Fruit fly (Drosophila melanogaster) whole organism, embryonic: ENCODE data around the gene Atx-1.

Experiments used
- Awh ChIP-seq: fragments of 200-800 bp; sonication (Bioruptor generic); IDR thresholded peaks from 2 replicates; pipeline ENCODE4, ENCODE4 v1.3.6; 2022; ENCODE audit warnings: missing biosample characterization, missing genetic modification characterization
- Bdp1 ChIP-seq: fragments of 200-800 bp; sonication (Bioruptor generic); optimal IDR thresholded peaks from 3 replicates; lab custom pipeline; 2016; ENCODE audit warnings: missing biosample characterization, missing genetic modification characterization
- CG10267 ChIP-seq: fragments of 200-800 bp; sonication (Bioruptor generic); optimal IDR thresholded peaks from 2 replicates; lab custom pipeline; 2018; ENCODE audit warnings: missing biosample characterization, mild to moderate bottlenecking, missing genetic modification characterization, moderate library complexity
- CG14667 ChIP-seq: fragments of 200-800 bp; sonication (Bioruptor generic); IDR thresholded peaks from 2 replicates; pipeline ENCODE4 v1.3.6; 2022; ENCODE audit warnings: missing biosample characterization, missing genetic modification characterization
- CG14710 ChIP-seq: fragments of 200-800 bp; sonication (Bioruptor generic); optimal IDR thresholded peaks from 3 replicates; lab custom pipeline; 2019; ENCODE audit warnings: missing biosample characterization, mild to moderate bottlenecking, missing genetic modification characterization, moderate library complexity
- CG1603 ChIP-seq: fragments of 200-800 bp; sonication (Bioruptor generic); optimal IDR thresholded peaks from 2 replicates; lab custom pipeline; 2019; ENCODE audit warnings: missing biosample characterization, mild to moderate bottlenecking, missing genetic modification characterization, moderate library complexity
- CG17802 ChIP-seq: fragments of 200-800 bp; sonication (Bioruptor generic); optimal IDR thresholded peaks from 2 replicates; lab custom pipeline; 2018; ENCODE audit warnings: missing biosample characterization, mild to moderate bottlenecking, missing genetic modification characterization, moderate library complexity
- CG1832 ChIP-seq: fragments of 200-800 bp; sonication (Bioruptor generic); optimal IDR thresholded peaks from 2 replicates; lab custom pipeline; 2017; ENCODE audit warnings: missing biosample characterization, mild to moderate bottlenecking, missing genetic modification characterization, inconsistent platforms
- CG30020 ChIP-seq: fragments of 200-800 bp; optimal IDR thresholded peaks from 2 replicates; lab custom pipeline; 2019; ENCODE audit warnings: missing biosample characterization, mild to moderate bottlenecking, missing genetic modification characterization, moderate library complexity
- CG32767 ChIP-seq: fragments of 200-800 bp; sonication (Bioruptor generic); IDR thresholded peaks from 2 replicates; pipeline ENCODE4 v1.3.6; 2022; ENCODE audit warnings: missing biosample characterization, missing genetic modification characterization
- CG3847 ChIP-seq: fragments of 200-800 bp; sonication (Bioruptor generic); IDR thresholded peaks from 2 replicates; pipeline ENCODE4 v1.3.6; 2022; ENCODE audit warnings: missing biosample characterization, missing genetic modification characterization
- CG4854 ChIP-seq: fragments of 200-800 bp; sonication (Bioruptor generic); optimal IDR thresholded peaks from 2 replicates; lab custom pipeline; 2016; ENCODE audit warnings: missing biosample characterization, missing genetic modification characterization, inconsistent platforms
- CG6683 ChIP-seq: fragments of 200-800 bp; sonication (Bioruptor generic); optimal IDR thresholded peaks from 2 replicates; lab custom pipeline; 2017; ENCODE audit warnings: missing biosample characterization, mild to moderate bottlenecking, missing genetic modification characterization, missing genetic modification reagents
- CG6689 ChIP-seq: fragments of 200-800 bp; sonication (Bioruptor generic); IDR thresholded peaks from 2 replicates; pipeline ENCODE4 v1.3.6; 2022; ENCODE audit warnings: missing biosample characterization, missing genetic modification characterization
- CG8359 ChIP-seq: fragments of 200-800 bp; sonication (Bioruptor generic); optimal IDR thresholded peaks from 2 replicates; lab custom pipeline; 2017; ENCODE audit warnings: missing biosample characterization, mild to moderate bottlenecking, missing genetic modification characterization, borderline replicate concordance
- CG9727 ChIP-seq: fragments of 200-800 bp; sonication (Bioruptor generic); optimal IDR thresholded peaks from 3 replicates; lab custom pipeline; 2017; ENCODE audit warnings: missing biosample characterization, mild to moderate bottlenecking, missing genetic modification characterization
- CG9876 ChIP-seq: fragments of 200-800 bp; sonication (Bioruptor generic); optimal IDR thresholded peaks from 2 replicates; lab custom pipeline; 2016; ENCODE audit warnings: missing biosample characterization, missing genetic modification characterization
- D ChIP-seq, 2 experiments: fragments of 200-800 bp in 1 of 2; fragments of >200 bp in 1 of 2; sonication (Bioruptor generic) in 1 of 2; optimal IDR thresholded peaks; 2 replicates in 1 of 2; 3 replicates in 1 of 2; lab custom pipeline; 2017; ENCODE audit warnings: mild to moderate bottlenecking in 1 of 2, missing biosample characterization in 1 of 2, missing genetic modification characterization in 1 of 2, missing genetic modification reagents in 1 of 2
- Doc3 ChIP-seq: fragments of 200-800 bp; sonication (Bioruptor generic); IDR thresholded peaks from 3 replicates; pipeline ENCODE4 v1.3.6; 2022; ENCODE audit warnings: missing biosample characterization, missing genetic modification characterization; ENCODE audit not compliant: partially characterized antibody
- Drgx ChIP-seq: fragments of 200-800 bp; sonication (Bioruptor generic); IDR thresholded peaks from 2 replicates; pipeline ENCODE4 v1.3.6; 2022; ENCODE audit warnings: missing biosample characterization, missing genetic modification characterization
- HLH4C ChIP-seq: fragments of 200-800 bp; sonication (Bioruptor generic); IDR thresholded peaks from 3 replicates; pipeline ENCODE4 v1.3.6; 2022; ENCODE audit warnings: missing biosample characterization, missing genetic modification characterization; ENCODE audit not compliant: partially characterized antibody
- Hmx ChIP-seq: fragments of 200-800 bp; sonication (Bioruptor generic); optimal IDR thresholded peaks from 2 replicates; lab custom pipeline; 2016; ENCODE audit warnings: missing biosample characterization, missing genetic modification characterization
- Mad ChIP-seq: fragments of 200-800 bp; sonication (Bioruptor generic); optimal IDR thresholded peaks from 2 replicates; lab custom pipeline; 2016; ENCODE audit warnings: missing biosample characterization, missing genetic modification characterization
- Mes4 ChIP-seq: fragments of 200-800 bp; sonication (Bioruptor generic); optimal IDR thresholded peaks from 2 replicates; lab custom pipeline; 2016; ENCODE audit warnings: missing biosample characterization, missing genetic modification characterization
- PHDP ChIP-seq: fragments of 200-800 bp; sonication (Bioruptor generic); optimal IDR thresholded peaks from 3 replicates; lab custom pipeline; 2018; ENCODE audit warnings: missing biosample characterization, mild to moderate bottlenecking, missing genetic modification characterization, moderate library complexity
- Ravus ChIP-seq: fragments of 200-800 bp; sonication (Bioruptor generic); IDR thresholded peaks from 2 replicates; pipeline ENCODE4 v1.3.6; 2022; ENCODE audit warnings: missing biosample characterization, missing genetic modification characterization
- Sox100B ChIP-seq: fragments of 200-800 bp; sonication (Bioruptor generic); optimal IDR thresholded peaks from 3 replicates; lab custom pipeline; 2018; ENCODE audit warnings: missing biosample characterization, mild to moderate bottlenecking, missing genetic modification characterization
- Stat92E ChIP-seq, 3 experiments: fragments of >200 bp in 2 of 3; fragments of 200-800 bp in 1 of 3; sonication (Bioruptor generic) in 1 of 3; optimal IDR thresholded peaks; 2 replicates each; lab custom pipeline; 2017 to 2019; ENCODE audit warnings: missing biosample characterization in 3 of 3, missing genetic modification characterization in 3 of 3, mild to moderate bottlenecking in 1 of 3, moderate library complexity in 1 of 3
- Xrp1 ChIP-seq: fragments of 200-800 bp; sonication (Bioruptor generic); IDR thresholded peaks from 2 replicates; pipeline ENCODE4 v1.3.6; 2022; ENCODE audit warnings: missing biosample characterization, missing genetic modification characterization
- cg ChIP-seq: fragments of 200-800 bp; sonication (Bioruptor generic); optimal IDR thresholded peaks from 3 replicates; lab custom pipeline; 2019; ENCODE audit warnings: missing biosample characterization, mild to moderate bottlenecking, missing genetic modification characterization, moderate library complexity
- chinmo ChIP-seq: fragments of 200-800 bp; sonication (Bioruptor generic); IDR thresholded peaks from 4 replicates; pipeline ENCODE4 v1.3.6; 2022; ENCODE audit warnings: missing biosample characterization, missing genetic modification characterization; ENCODE audit not compliant: partially characterized antibody
- croc ChIP-seq: fragments of 200-800 bp; sonication (Bioruptor generic); conservative IDR thresholded peaks from 3 replicates; pipeline ENCODE4 v1.3.6; 2022; ENCODE audit warnings: missing biosample characterization, missing genetic modification characterization
- crol ChIP-seq: fragments of 200-800 bp; sonication (Bioruptor generic); IDR thresholded peaks from 2 replicates; pipeline ENCODE4 v1.3.6; 2022; ENCODE audit warnings: missing biosample characterization, missing genetic modification characterization
- crp ChIP-seq, 2 experiments: fragments of 200-800 bp; sonication (Bioruptor generic); optimal IDR thresholded peaks; 2 replicates in 1 of 2; 3 replicates in 1 of 2; lab custom pipeline; 2017; ENCODE audit warnings: missing biosample characterization in 2 of 2, missing genetic modification characterization in 2 of 2, mild to moderate bottlenecking in 1 of 2, moderate library complexity in 1 of 2
- eyg ChIP-seq: fragments of 200-800 bp; sonication (Bioruptor generic); optimal IDR thresholded peaks from 3 replicates; lab custom pipeline; 2016; ENCODE audit warnings: missing biosample characterization, missing genetic modification characterization
- fd96Cb ChIP-seq: fragments of 200-800 bp; sonication (Bioruptor generic); optimal IDR thresholded peaks from 2 replicates; lab custom pipeline; 2018; ENCODE audit warnings: missing biosample characterization, mild to moderate bottlenecking, missing genetic modification characterization, moderate library complexity
- ftz-f1 ChIP-seq: fragments of 200-800 bp; sonication (Bioruptor generic); optimal IDR thresholded peaks from 2 replicates; lab custom pipeline; 2016; ENCODE audit warnings: missing biosample characterization, missing genetic modification characterization
- gsb ChIP-seq: fragments of 200-800 bp; sonication (Bioruptor generic); IDR thresholded peaks from 2 replicates; pipeline ENCODE4 v1.3.6; 2022; ENCODE audit warnings: missing biosample characterization, missing genetic modification characterization
- gt ChIP-seq: fragments of 200-800 bp; sonication (Bioruptor generic); IDR thresholded peaks from 2 replicates; pipeline ENCODE4 v1.3.6; 2022; ENCODE audit warnings: missing biosample characterization, missing genetic modification characterization
- ind ChIP-seq: fragments of 200-800 bp; sonication (Bioruptor generic); optimal IDR thresholded peaks from 3 replicates; lab custom pipeline; 2016; ENCODE audit warnings: missing biosample characterization, missing genetic modification characterization
- jigr1 ChIP-seq: fragments of 200-800 bp; sonication (Bioruptor generic); IDR thresholded peaks from 3 replicates; pipeline ENCODE4 v1.3.6; 2022; ENCODE audit warnings: missing biosample characterization, missing genetic modification characterization
- kni ChIP-seq: fragments of 200-800 bp; sonication (Bioruptor generic); optimal IDR thresholded peaks from 3 replicates; lab custom pipeline; 2017; ENCODE audit warnings: mild to moderate bottlenecking, missing biosample characterization, missing genetic modification reagents, missing genetic modification characterization
- lola ChIP-seq, 3 experiments: fragments of >200 bp in 2 of 3; fragments of 200-800 bp in 1 of 3; sonication (Bioruptor generic) in 1 of 3; optimal IDR thresholded peaks; 2 replicates each; lab custom pipeline; 2017 to 2019; ENCODE audit warnings: missing biosample characterization in 3 of 3, missing genetic modification characterization in 3 of 3, mild to moderate bottlenecking in 1 of 3, moderate library complexity in 1 of 3
- salm ChIP-seq: fragments of 200-800 bp; sonication (Bioruptor generic); optimal IDR thresholded peaks from 2 replicates; lab custom pipeline; 2018; ENCODE audit warnings: missing biosample characterization, mild to moderate bottlenecking, missing genetic modification characterization
- ssp ChIP-seq: fragments of 200-800 bp; sonication (Bioruptor generic); IDR thresholded peaks from 2 replicates; pipeline ENCODE4 v1.3.6; 2022; ENCODE audit warnings: missing biosample characterization, missing genetic modification characterization
- tgo ChIP-seq: fragments of 200-800 bp; sonication (Bioruptor generic); IDR thresholded peaks from 3 replicates; pipeline ENCODE4 v1.3.6; 2022; ENCODE audit warnings: missing biosample characterization, missing genetic modification characterization
- tup ChIP-seq: fragments of 200-800 bp; sonication (Bioruptor generic); optimal IDR thresholded peaks from 2 replicates; lab custom pipeline; 2016; ENCODE audit warnings: missing biosample characterization, mild to moderate bottlenecking, missing genetic modification characterization, moderate library complexity
- zfh2 ChIP-seq: fragments of 200-800 bp; sonication (Bioruptor generic); optimal IDR thresholded peaks from 2 replicates; lab custom pipeline; 2016; ENCODE audit warnings: missing biosample characterization, missing genetic modification characterization

The Atx-1 gene

DNA sequence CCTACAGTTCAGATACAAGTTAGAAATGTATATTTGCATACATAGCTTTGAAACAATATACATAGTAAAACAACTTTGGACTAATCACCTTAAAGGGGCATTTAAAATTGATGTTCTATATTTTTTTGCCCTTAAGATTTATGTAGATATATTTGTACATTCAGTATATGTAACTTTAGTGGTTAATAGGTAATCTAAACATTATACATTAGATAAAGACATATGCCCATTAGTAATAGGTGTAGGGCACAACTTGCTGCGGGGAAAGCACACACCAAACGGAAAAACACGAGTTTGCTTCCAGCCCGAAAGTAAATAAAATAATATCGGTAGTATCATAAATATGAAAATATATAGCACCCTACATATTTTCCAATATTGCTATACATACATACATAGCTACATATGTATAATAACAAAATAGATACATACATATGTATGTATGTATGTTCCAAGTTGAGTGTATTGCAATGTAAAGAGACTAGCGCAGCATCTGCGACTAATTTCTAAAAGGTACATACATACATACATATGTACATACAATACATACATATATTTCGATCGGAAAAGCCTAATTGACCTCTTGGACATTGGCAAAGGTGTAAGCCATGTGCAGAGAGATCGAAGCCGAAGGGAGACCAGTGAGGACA lies 40.4 kb downstream of the Atx-1 start, which contains the start of gene CG43736 (continued):
- TF ChIP-seq fd96Cb (tag; lab: Kevin White, UChicago) (peak; percentile 98), CG6689 (GFP tag; lab: Robert Waterston, UW) (peak; percentile 91), PHDP (tag; lab: Kevin White, UChicago) (peak; percentile 97), Doc3 (GFP tag; lab: Robert Waterston, UW) (no peak), lola (GFP tag; optimal IDR thresholded peaks at IDR 0.05; lab: Kevin White, UChicago) (peak in 1 of 3 experiments; percentile 95), gt (peak; percentile 74), tup (peak; percentile 67), kni (GFP tag; lab: Kevin White, UChicago) (peak; percentile 71), tgo (GFP tag; lab: Robert Waterston, UW) (peak; percentile 90), CG32767 (GFP tag; lab: Robert Waterston, UW) (peak; percentile 82), CG1603 (tag; lab: Kevin White, UChicago) (peak; percentile 92), eyg (peak; percentile 87), jigr1 (GFP tag; lab: Robert Waterston, UW) (peak; percentile 75; the same call in 1 of the 3 replicates), Bdp1 (peak; percentile 83), CG1832 (no peak), croc (GFP tag; lab: Robert Waterston, UW) (peak; percentile 90), Drgx (peak; percentile 90), Stat92E (GFP tag; optimal IDR thresholded peaks at IDR 0.05; lab: Kevin White, UChicago) (peak in 1 of 3 experiments; percentile 76), CG9727 (peak; percentile 95), Hmx (GFP tag; lab: Kevin White, UChicago) (peak; percentile 88), CG30020 (peak; percentile 85), ssp (peak; percentile 69), HLH4C (no peak), salm (tag; lab: Kevin White, UChicago) (peak; percentile 91), CG17802 (tag; lab: Kevin White, UChicago) (peak; percentile 75), crol (no peak), Awh (peak; percentile 84; the same call in 1 of the 2 replicates), chinmo (GFP tag; lab: Robert Waterston, UW) (no peak), Xrp1 (peak; percentile 91), ftz-f1 (GFP tag; lab: Kevin White, UChicago) (peak; percentile 20), Mes4 (GFP tag; lab: Kevin White, UChicago) (peak; percentile 89), Ravus (GFP tag; lab: Robert Waterston, UW) (peak; percentile 67), ind (GFP tag; lab: Kevin White, UChicago) (peak; percentile 97), Mad (GFP tag; lab: Kevin White, UChicago) (peak; percentile 85), CG9876 (GFP tag; lab: Kevin White, UChicago) (peak; percentile 87), CG4854 (peak; percentile 82), cg (no peak), CG3847 (peak; percentile 92), CG14710 (tag; lab: Kevin White, UChicago) (peak; percentile 96), CG14667 (GFP tag; lab: Robert Waterston, UW) (peak; percentile 76), gsb (GFP tag; lab: Robert Waterston, UW) (peak; percentile 76), CG10267 (tag; lab: Kevin White, UChicago) (peak; percentile 92), crp (GFP tag; optimal IDR thresholded peaks at IDR 0.05; lab: Kevin White, UChicago) (peak in 1 of 2 experiments; percentile 49), zfh2 (GFP tag; lab: Kevin White, UChicago) (peak; percentile 81), Sox100B (peak; percentile 98), CG6683 (GFP tag; lab: Kevin White, UChicago) (peak; percentile 89), CG8359 (GFP tag; lab: Kevin White, UChicago) (peak; percentile 87), D (optimal IDR thresholded peaks at IDR 0.05; lab: Kevin White, UChicago) (no peak), D (GFP tag; optimal IDR thresholded peaks at IDR 0.05; lab: Kevin White, UChicago) (peak; percentile 96)
